Fruit fly (Drosophila melanogaster) S2 (cell line): ENCODE data around the gene CG9522.
A peak's percentile ranks its signal among the peaks of the same experiment; 100 is the strongest.

Source experiments
- CG8478 ChIP-seq: fragments of >200 bp; optimal IDR thresholded peaks from 2 replicates; lab custom pipeline; 2018
- CTCF ChIP-seq, 2 experiments: fragments of >200 bp; optimal IDR thresholded peaks; 2 replicates each; lab custom pipeline; 2018

DNA sequence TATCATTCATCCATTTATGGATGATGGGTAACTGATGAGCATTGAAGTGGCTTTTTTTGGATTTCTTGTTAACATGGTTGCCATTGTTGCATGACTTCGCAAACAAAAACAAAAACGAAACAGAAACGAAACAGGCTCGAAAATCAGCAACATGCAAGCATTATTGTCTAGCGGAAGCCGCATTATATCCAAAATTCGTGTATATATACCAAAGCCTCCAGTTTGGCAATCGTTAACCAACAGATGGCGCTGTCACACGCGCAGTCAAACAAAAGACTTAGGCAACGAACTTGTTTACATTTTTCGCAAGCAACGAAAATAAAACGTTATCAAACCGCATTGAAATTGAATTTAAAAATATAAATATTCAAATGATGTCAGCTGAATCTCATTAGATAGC lies 30.3 kb upstream of the CG9522 start:
- TF ChIP-seq CG8478 (lab: Kevin White, UChicago) (no peak), CTCF (optimal IDR thresholded peaks at IDR 0.05; lab: Kevin White, UChicago) (peak; percentile 61 to 71)
